Worm (Caenorhabditis elegans): ENCODE data around the gene mth-1.
A peak's percentile ranks its signal among the peaks of the same experiment; 100 is the strongest.

mth-1 gene

ce11 chrII:4222983-4223382, 19.4 kb upstream of the mth-1 start, which contains the start of gene C16A11.5:
C16A11.5 (plus strand) TSS chrII:4223305.
- TF ChIP-seq nfya-1 (tag; optimal IDR thresholded peaks at IDR 0.05; ENCODE audit: borderline replicate concordance, insufficient read depth) (no peak), tbx-9 (tag; optimal IDR thresholded peaks at IDR 0.05; ENCODE audit: borderline replicate concordance) (no peak), athp-1 (tag; optimal IDR thresholded peaks at IDR 0.05) (no peak), mxl-1 (tag; optimal IDR thresholded peaks at IDR 0.05) (no peak), ceh-27 (GFP tag; optimal IDR thresholded peaks at IDR 0.05) (no peak), attf-6 (GFP tag; IDR thresholded peaks at IDR 0.05) (no peak), mel-28 (tag; optimal IDR thresholded peaks at IDR 0.05; ENCODE audit: borderline replicate concordance) (no peak), nfyb-1 (GFP tag; IDR thresholded peaks at IDR 0.05) (no peak), nhr-179 (tag; optimal IDR thresholded peaks at IDR 0.05) (no peak), Y53F4B.3 (GFP tag; IDR thresholded peaks at IDR 0.05) (no peak), B0261.1 (tag; optimal IDR thresholded peaks at IDR 0.05) (no peak), F52B5.7 (tag; optimal IDR thresholded peaks at IDR 0.05) (no peak), madf-8 (GFP tag; conservative IDR thresholded peaks at IDR 0.05) (no peak), F57A8.1 (GFP tag; optimal IDR thresholded peaks at IDR 0.05) (no peak), snpc-1.1 (tag; optimal IDR thresholded peaks at IDR 0.05; ENCODE audit: insufficient read depth) (no peak), hmg-1.2 (GFP tag; IDR thresholded peaks at IDR 0.05) (no peak), ccch-3 (GFP tag; optimal IDR thresholded peaks at IDR 0.05) (no peak), ztf-6 (GFP tag; IDR thresholded peaks at IDR 0.05) (no peak), hsf-1 (GFP tag; IDR thresholded peaks at IDR 0.05) (no peak)

ce11 chrII:4222469-4222868, 18.9 kb upstream of the mth-1 start:
- TF ChIP-seq nhr-179 (tag; optimal IDR thresholded peaks at IDR 0.05), result no peak
- TF ChIP-seq B0035.1 (tag; optimal IDR thresholded peaks at IDR 0.05), result no peak
- TF ChIP-seq ZK185.1 (tag; optimal IDR thresholded peaks at IDR 0.05; ENCODE audit: poor library complexity, severe bottlenecking), result no peak
- TF ChIP-seq B0336.3 (GFP tag; IDR thresholded peaks at IDR 0.05), result no peak
- TF ChIP-seq ceh-91 (GFP tag; IDR thresholded peaks at IDR 0.05), result peak; percentile 82
- peak; percentile 50 for TF ChIP-seq lin-54 (GFP tag; optimal IDR thresholded peaks at IDR 0.05)
- TF ChIP-seq akir-1 (GFP tag; optimal IDR thresholded peaks at IDR 0.05), result no peak
- TF ChIP-seq egl-18 (GFP tag; IDR thresholded peaks at IDR 0.05), result no peak
- TF ChIP-seq unc-62 (GFP tag; optimal IDR thresholded peaks at IDR 0.05), result no peak
- TF ChIP-seq Y79H2A.3 (GFP tag; conservative IDR thresholded peaks at IDR 0.05), result no peak
- no peak for TF ChIP-seq ceh-100 (GFP tag; IDR thresholded peaks at IDR 0.05)
- peak; percentile 92 for TF ChIP-seq F33H1.4 (GFP tag; IDR thresholded peaks at IDR 0.05)
- no peak for TF ChIP-seq dpff-1 (tag; optimal IDR thresholded peaks at IDR 0.05)
- no peak for TF ChIP-seq tbx-9 (tag; optimal IDR thresholded peaks at IDR 0.05; ENCODE audit: borderline replicate concordance)
- TF ChIP-seq nhr-90 (tag; optimal IDR thresholded peaks at IDR 0.05), result no peak
- peak; percentile 41 for TF ChIP-seq efl-1 (GFP tag; optimal IDR thresholded peaks at IDR 0.05)
- TF ChIP-seq snpc-1.3 (tag; optimal IDR thresholded peaks at IDR 0.05; ENCODE audit: insufficient read depth), result no peak
- TF ChIP-seq snpc-3.4 (tag; optimal IDR thresholded peaks at IDR 0.05), result no peak
- TF ChIP-seq hlh-26 (GFP tag; conservative IDR thresholded peaks at IDR 0.05), result no peak
- TF ChIP-seq egl-44 (GFP tag; IDR thresholded peaks at IDR 0.05), result no peak
- TF ChIP-seq sptf-2 (GFP tag; optimal IDR thresholded peaks at IDR 0.05), result no peak
- no peak for TF ChIP-seq cebp-1 (GFP tag; IDR thresholded peaks at IDR 0.05)
- no peak for TF ChIP-seq cebp-1 (tag; optimal IDR thresholded peaks at IDR 0.05)
- no peak for TF ChIP-seq C17E4.6 (GFP tag; IDR thresholded peaks at IDR 0.05)
- no peak for TF ChIP-seq hrde-1 (tag; optimal IDR thresholded peaks at IDR 0.05; ENCODE audit: borderline replicate concordance)
- no peak for TF ChIP-seq ztf-28 (GFP tag; IDR thresholded peaks at IDR 0.05)
- TF ChIP-seq ets-4 (GFP tag; optimal IDR thresholded peaks at IDR 0.05), result no peak
- no peak for TF ChIP-seq snpc-1.1 (tag; optimal IDR thresholded peaks at IDR 0.05; ENCODE audit: insufficient read depth)
- no peak for TF ChIP-seq Y95B8A.8 (GFP tag; IDR thresholded peaks at IDR 0.05)
- no peak for TF ChIP-seq attf-5 (GFP tag; optimal IDR thresholded peaks at IDR 0.05)
- no peak for TF ChIP-seq lin-40 (tag; optimal IDR thresholded peaks at IDR 0.05)
- no peak for TF ChIP-seq K12H6.12 (tag; optimal IDR thresholded peaks at IDR 0.05)
